Worm (Caenorhabditis elegans) whole organism, L4/young adult: Measurements from ENCODE around the gene T19H12.15.

Experiments used
- W03F9.2 ChIP-seq: fragments of 150-350 bp; optimal IDR thresholded peaks from 2 replicates; lab custom pipeline; 2014; ENCODE audit warnings: missing biosample characterization, missing genetic modification characterization
- dao-5 ChIP-seq: sonication (generic microtip); optimal IDR thresholded peaks from 2 replicates; lab custom pipeline; 2016; ENCODE audit warnings: missing genotype, missing genetic modification characterization, moderate library complexity, missing compliant biosample characterization
- him-1 ChIP-seq: sonication (generic microtip); optimal IDR thresholded peaks from 2 replicates; lab custom pipeline; 2016; ENCODE audit warnings: missing genotype, missing genetic modification reagents, missing genetic modification characterization, missing compliant biosample characterization

- TF ChIP-seq W03F9.2: no peak
- no peak for TF ChIP-seq him-1 (tag; lab: Kevin White, UChicago)
- no peak for TF ChIP-seq dao-5 (tag; lab: Kevin White, UChicago)
Measured at ce11 chrV:4839913-4840312, 39.2 kb downstream of the T19H12.15 start, which contains the start of gene nas-9.
